Fruit fly (Drosophila melanogaster) whole organism, prepupa: ENCODE data around the gene Pburs.

ENCODE experiments used
- Blimp-1 ChIP-seq: fragments of 200-800 bp; sonication (Bioruptor generic); optimal IDR thresholded peaks from 3 replicates; lab custom pipeline; 2017; ENCODE audit warnings: missing biosample characterization, missing genetic modification characterization, mild to moderate bottlenecking, moderate library complexity, missing genetic modification reagents
- CG11294 ChIP-seq: fragments of 200-800 bp; sonication (Bioruptor generic); IDR thresholded peaks from 2 replicates; pipeline ENCODE4 v1.3.6; 2022; ENCODE audit warnings: missing biosample characterization, missing genetic modification characterization
- CG11762 ChIP-seq: fragments of 200-800 bp; sonication (Bioruptor generic); optimal IDR thresholded peaks from 3 replicates; lab custom pipeline; 2016; ENCODE audit warnings: missing biosample characterization, missing genetic modification characterization; ENCODE audit not compliant: insufficient read depth
- CG11902 ChIP-seq: fragments of 200-800 bp; sonication (Bioruptor generic); optimal IDR thresholded peaks from 3 replicates; lab custom pipeline; 2016; ENCODE audit warnings: missing biosample characterization, missing genetic modification characterization
- CG34406 ChIP-seq: fragments of 200-800 bp; sonication (Bioruptor generic); optimal IDR thresholded peaks from 3 replicates; lab custom pipeline; 2016; ENCODE audit warnings: missing biosample characterization, missing genetic modification characterization
- CG6792 ChIP-seq: fragments of 200-800 bp; sonication (Bioruptor generic); optimal IDR thresholded peaks from 3 replicates; lab custom pipeline; 2016; ENCODE audit warnings: missing biosample characterization, missing genetic modification characterization
- CG6808 ChIP-seq: fragments of 200-800 bp; sonication (Bioruptor generic); optimal IDR thresholded peaks from 3 replicates; lab custom pipeline; 2017; ENCODE audit warnings: missing biosample characterization, missing genetic modification characterization, mild to moderate bottlenecking, moderate library complexity, missing genetic modification reagents
- CG6854 ChIP-seq: fragments of 200-800 bp; sonication (Bioruptor generic); optimal IDR thresholded peaks from 2 replicates; lab custom pipeline; 2017; ENCODE audit warnings: missing biosample characterization, mild to moderate bottlenecking, missing genetic modification characterization
- CG8319 ChIP-seq: fragments of 200-800 bp; sonication (Bioruptor generic); optimal IDR thresholded peaks from 3 replicates; lab custom pipeline; 2016; ENCODE audit warnings: missing biosample characterization, missing genetic modification characterization
- CG8632 ChIP-seq: fragments of 200-800 bp; sonication (Bioruptor generic); optimal IDR thresholded peaks from 3 replicates; lab custom pipeline; 2016; ENCODE audit warnings: missing biosample characterization, missing genetic modification characterization
- CG9139 ChIP-seq: fragments of 200-800 bp; sonication (Bioruptor generic); optimal IDR thresholded peaks from 3 replicates; lab custom pipeline; 2017; ENCODE audit warnings: missing biosample characterization, mild to moderate bottlenecking, missing genetic modification characterization
- Eip75B ChIP-seq: fragments of 200-800 bp; sonication (Bioruptor generic); optimal IDR thresholded peaks from 3 replicates; lab custom pipeline; 2016; ENCODE audit warnings: missing biosample characterization, missing genetic modification characterization
- Ets21C ChIP-seq: fragments of 200-800 bp; sonication (Bioruptor generic); optimal IDR thresholded peaks from 3 replicates; lab custom pipeline; 2016; ENCODE audit warnings: missing biosample characterization, missing genetic modification characterization
- Ets96B ChIP-seq: fragments of 200-800 bp; optimal IDR thresholded peaks from 2 replicates; lab custom pipeline; 2019; ENCODE audit warnings: missing biosample characterization, mild to moderate bottlenecking, missing genetic modification characterization, moderate library complexity
- Hr4 ChIP-seq: fragments of 200-800 bp; sonication (Bioruptor generic); optimal IDR thresholded peaks from 3 replicates; lab custom pipeline; 2016; ENCODE audit warnings: missing biosample characterization, missing genetic modification characterization
- OdsH ChIP-seq: fragments of 200-800 bp; sonication (Bioruptor generic); optimal IDR thresholded peaks from 3 replicates; lab custom pipeline; 2016; ENCODE audit warnings: missing biosample characterization, missing genetic modification characterization
- Smox ChIP-seq: fragments of 200-800 bp; sonication (Bioruptor generic); optimal IDR thresholded peaks from 3 replicates; lab custom pipeline; 2016; ENCODE audit warnings: missing biosample characterization, missing genetic modification characterization
- achi ChIP-seq: fragments of 200-800 bp; sonication (Bioruptor generic); optimal IDR thresholded peaks from 3 replicates; lab custom pipeline; 2016; ENCODE audit warnings: missing biosample characterization, missing genetic modification characterization
- acj6 ChIP-seq: fragments of 200-800 bp; sonication (Bioruptor generic); optimal IDR thresholded peaks from 3 replicates; lab custom pipeline; 2016; ENCODE audit warnings: missing biosample characterization, missing genetic modification characterization
- dac ChIP-seq: fragments of 200-800 bp; sonication (Bioruptor generic); optimal IDR thresholded peaks from 2 replicates; lab custom pipeline; 2017; ENCODE audit warnings: missing biosample characterization, mild to moderate bottlenecking, missing genetic modification characterization
- fd59A ChIP-seq: fragments of 200-800 bp; sonication (Bioruptor generic); optimal IDR thresholded peaks from 2 replicates; lab custom pipeline; 2017; ENCODE audit warnings: missing biosample characterization, mild to moderate bottlenecking, missing genetic modification characterization, missing genetic modification reagents
- lz ChIP-seq: fragments of 200-800 bp; sonication (Bioruptor generic); optimal IDR thresholded peaks from 3 replicates; lab custom pipeline; 2016; ENCODE audit warnings: missing biosample characterization, missing genetic modification characterization
- pdm3 ChIP-seq: fragments of 200-800 bp; sonication (Bioruptor generic); optimal IDR thresholded peaks from 3 replicates; lab custom pipeline; 2016; ENCODE audit warnings: missing biosample characterization, missing genetic modification characterization

Pburs gene

DNA sequence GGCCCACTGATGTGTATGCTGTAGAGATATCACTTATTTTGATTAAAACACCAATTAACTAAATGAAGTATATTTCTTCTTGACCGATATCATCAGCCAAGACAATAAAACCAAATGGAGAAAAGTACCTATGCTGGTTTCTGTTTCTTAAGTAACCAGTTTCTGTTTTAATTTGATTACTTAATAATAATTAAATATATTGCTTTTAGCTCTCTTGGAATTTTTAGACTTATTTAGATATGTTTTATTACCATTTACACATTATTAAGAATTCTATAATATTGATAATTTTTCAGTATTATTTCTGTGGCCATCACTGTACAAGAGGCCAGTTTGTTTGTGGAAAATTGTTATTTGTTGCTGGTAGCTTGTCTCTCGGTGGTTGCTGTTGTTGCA is 49.9 kb downstream of the Pburs start (continued):
- TF ChIP-seq CG34406 (GFP tag; lab: Kevin White, UChicago) (no peak), achi (GFP tag; lab: Kevin White, UChicago) (peak; percentile 17), Eip75B (GFP tag; lab: Kevin White, UChicago) (peak; percentile 52), acj6 (no peak), Smox (GFP tag; lab: Kevin White, UChicago) (no peak), dac (no peak), fd59A (GFP tag; lab: Kevin White, UChicago) (peak; percentile 24), pdm3 (GFP tag; lab: Kevin White, UChicago) (no peak), CG6808 (GFP tag; lab: Kevin White, UChicago) (peak; percentile 80), CG6854 (GFP tag; lab: Kevin White, UChicago) (peak; percentile 68), CG11294 (peak; percentile 63), Hr4 (GFP tag; lab: Kevin White, UChicago) (peak; percentile 87), CG8632 (GFP tag; lab: Kevin White, UChicago) (peak; percentile 15), Ets21C (no peak), CG11902 (peak; percentile 28), Ets96B (tag; lab: Kevin White, UChicago) (peak; percentile 75), Blimp-1 (GFP tag; lab: Kevin White, UChicago) (peak; percentile 45), CG11762 (peak; percentile 71), CG9139 (GFP tag; lab: Kevin White, UChicago) (peak; percentile 34), lz (GFP tag; lab: Kevin White, UChicago) (peak; percentile 9), OdsH (GFP tag; lab: Kevin White, UChicago) (peak; percentile 65), CG8319 (GFP tag; lab: Kevin White, UChicago) (peak; percentile 25), CG6792 (GFP tag; lab: Kevin White, UChicago) (peak; percentile 47)
- TF ChIP-seq, all 60 proteins: peak for 43
